Fruit fly (Drosophila melanogaster): ENCODE data around the gene CG11035.

CG11035 gene

dm6 chr3R:8027203-8027688, 5.6 kb downstream of the CG11035 start (continued):
- TF ChIP-seq Hsf (GFP tag; optimal IDR thresholded peaks at IDR 0.05) (peak; percentile 48), CG2202 (tag; optimal IDR thresholded peaks at IDR 0.05) (peak; percentile 72), trh (GFP tag; optimal IDR thresholded peaks at IDR 0.05) (peak; percentile 43), ato (GFP tag; IDR thresholded peaks at IDR 0.05; ENCODE audit: partially characterized antibody) (no peak), vvl (GFP tag; IDR thresholded peaks at IDR 0.05) (peak; percentile 71), mam (GFP tag; optimal IDR thresholded peaks at IDR 0.05) (peak; percentile 27), CG4360 (GFP tag; IDR thresholded peaks at IDR 0.05) (0 out of 2 replicates have a peak, but pooled peaks have one; percentile 23), gem (tag; optimal IDR thresholded peaks at IDR 0.05) (peak; percentile 96), pnt (GFP tag; optimal IDR thresholded peaks at IDR 0.05) (peak; percentile 12), Hr3 (GFP tag; optimal IDR thresholded peaks at IDR 0.05) (peak; percentile 91), ranshi (GFP tag; IDR thresholded peaks at IDR 0.05) (peak; percentile 69), CG12071 (GFP tag; optimal IDR thresholded peaks at IDR 0.05) (no peak), wor (GFP tag; IDR thresholded peaks at IDR 0.05) (peak; percentile 81), CG17802 (tag; optimal IDR thresholded peaks at IDR 0.05) (no peak), CG10462 (GFP tag; optimal IDR thresholded peaks at IDR 0.05) (peak; percentile 37), Dbx (GFP tag; IDR thresholded peaks at IDR 0.05) (0 out of 3 replicates have a peak, but pooled peaks have one; percentile 14), CG7271 (tag; optimal IDR thresholded peaks at IDR 0.05) (no peak), Xbp1 (GFP tag; optimal IDR thresholded peaks at IDR 0.05) (peak; percentile 86), Lpt (GFP tag; optimal IDR thresholded peaks at IDR 0.05) (no peak), Spps (tag; optimal IDR thresholded peaks at IDR 0.05) (peak; percentile 50), Atf3 (GFP tag; optimal IDR thresholded peaks at IDR 0.05) (peak; percentile 25), nom (GFP tag; optimal IDR thresholded peaks at IDR 0.05) (peak; percentile 87), sim (GFP tag; IDR thresholded peaks at IDR 0.05) (peak; percentile 26; the same call in 1 of the 2 replicates), peb (GFP tag; IDR thresholded peaks at IDR 0.05) (no peak), CG4404 (GFP tag; IDR thresholded peaks at IDR 0.05) (peak; percentile 36; the same call in 1 of the 2 replicates), dmrt11E (tag; optimal IDR thresholded peaks at IDR 0.05) (peak; percentile 70), CG8281 (tag; optimal IDR thresholded peaks at IDR 0.05) (peak; percentile 68), scrt (GFP tag; optimal IDR thresholded peaks at IDR 0.05) (peak; percentile 74), CG10147 (GFP tag; optimal IDR thresholded peaks at IDR 0.05) (peak; percentile 81), CG11723 (GFP tag; optimal IDR thresholded peaks at IDR 0.05) (peak; percentile 77), so (GFP tag; IDR thresholded peaks at IDR 0.05) (peak; percentile 72), salm (tag; optimal IDR thresholded peaks at IDR 0.05) (peak; percentile 89), hkb (optimal IDR thresholded peaks at IDR 0.05) (no peak), hkb (GFP tag; IDR thresholded peaks at IDR 0.05) (peak; percentile 87), CG4854 (GFP tag; optimal IDR thresholded peaks at IDR 0.05) (no peak), CG31365 (tag; optimal IDR thresholded peaks at IDR 0.05) (no peak), CG10654 (GFP tag; optimal IDR thresholded peaks at IDR 0.05) (peak; percentile 25), onecut (GFP tag; IDR thresholded peaks at IDR 0.05) (peak; percentile 21; the same call in 1 of the 2 replicates), Max (GFP tag; optimal IDR thresholded peaks at IDR 0.05) (peak; percentile 61), dm (GFP tag; optimal IDR thresholded peaks at IDR 0.05) (no peak), kni (GFP tag; optimal IDR thresholded peaks at IDR 0.05) (no peak), Hmx (GFP tag; optimal IDR thresholded peaks at IDR 0.05) (no peak), row (GFP tag; IDR thresholded peaks at IDR 0.05) (peak; percentile 93), emc (GFP tag; optimal IDR thresholded peaks at IDR 0.05) (no peak), D (optimal IDR thresholded peaks at IDR 0.05) (no peak), D (GFP tag; optimal IDR thresholded peaks at IDR 0.05) (peak; percentile 82), CG9609 (GFP tag; optimal IDR thresholded peaks at IDR 0.05) (peak; percentile 44), CG12391 (tag; optimal IDR thresholded peaks at IDR 0.05) (peak; percentile 94), CG18619 (GFP tag; optimal IDR thresholded peaks at IDR 0.05) (peak; percentile 93), Dek (tag; optimal IDR thresholded peaks at IDR 0.05) (peak; percentile 91), CG17361 (GFP tag; IDR thresholded peaks at IDR 0.05) (no peak; the same call in 1 of the 3 replicates), CG32532 (GFP tag; IDR thresholded peaks at IDR 0.05) (peak; percentile 69)
